Worm (Caenorhabditis elegans) whole organism, L4 larva: Measurements from ENCODE around the gene rbm-22.

Source experiments
- F44E2.7 ChIP-seq: fragments of 200-800 bp; sonication (Bioruptor generic); IDR thresholded peaks from 2 replicates; pipeline ENCODE4 v2.1.2; 2022; ENCODE audit warnings: missing genetic modification characterization, missing compliant biosample characterization
- Y75B8A.6 ChIP-seq: fragments of 200-800 bp; sonication (Bioruptor generic); IDR thresholded peaks from 2 replicates; pipeline ENCODE4 v1.3.6; 2022; ENCODE audit warnings: missing genetic modification reagents, missing genetic modification characterization, missing compliant biosample characterization
- ZK337.2 ChIP-seq: fragments of 200-800 bp; sonication (Bioruptor generic); IDR thresholded peaks from 2 replicates; pipeline ENCODE4 v1.3.6; 2022; ENCODE audit warnings: missing genetic modification reagents, missing genetic modification characterization, missing compliant biosample characterization
- aha-1 ChIP-seq: fragments of 150-350 bp; peaks from one replicate; lab custom pipeline; 2014; ENCODE audit warnings: missing biosample characterization, missing genetic modification characterization
- aly-2 ChIP-seq: sonication (generic microtip); optimal IDR thresholded peaks from 2 replicates; lab custom pipeline; 2018; ENCODE audit warnings: missing biosample characterization, missing genetic modification characterization
- ama-1 ChIP-seq: fragments of 150-350 bp; optimal IDR thresholded peaks from 2 replicates; lab custom pipeline; 2014; ENCODE audit warnings: inconsistent platforms, mixed read lengths
- attf-4 ChIP-seq: sonication (generic microtip); optimal IDR thresholded peaks from 3 replicates; lab custom pipeline; 2017; ENCODE audit warnings: missing biosample characterization, missing genetic modification characterization
- ceh-28 ChIP-seq: fragments of 150-350 bp; optimal IDR thresholded peaks from 2 replicates; lab custom pipeline; 2014; ENCODE audit warnings: missing biosample characterization, missing genetic modification reagents, missing genetic modification characterization
- ces-1 ChIP-seq: fragments of 150-350 bp; sonication (generic microtip); optimal IDR thresholded peaks from 4 replicates; lab custom pipeline; 2014; ENCODE audit warnings: missing biosample characterization, missing genetic modification reagents, missing genetic modification characterization
- cey-2 ChIP-seq: sonication (generic microtip); optimal IDR thresholded peaks from 3 replicates; lab custom pipeline; 2017; ENCODE audit warnings: missing genetic modification characterization, mild to moderate bottlenecking, missing compliant biosample characterization, antibody characterized with exemption, borderline replicate concordance; ENCODE audit not compliant: insufficient read depth
- daf-16 ChIP-seq, 3 experiments: sonication (generic microtip); optimal IDR thresholded peaks; 2 replicates each; lab custom pipeline; 2016 to 2017; ENCODE audit warnings: missing genetic modification characterization in 3 of 3, missing genetic modification reagents in 3 of 3, mild to moderate bottlenecking in 2 of 3, missing compliant biosample characterization in 2 of 3, missing biosample characterization in 1 of 3, moderate library complexity in 1 of 3
- dve-1 ChIP-seq: sonication (generic microtip); optimal IDR thresholded peaks from 2 replicates; lab custom pipeline; 2017; ENCODE audit warnings: antibody characterized with exemption, mild to moderate bottlenecking, missing genetic modification characterization, missing compliant biosample characterization; ENCODE audit not compliant: insufficient read depth
- egl-27 ChIP-seq: sonication (generic microtip); optimal IDR thresholded peaks from 3 replicates; lab custom pipeline; 2017; ENCODE audit warnings: missing biosample characterization, missing genetic modification reagents, missing genetic modification characterization
- gei-8 ChIP-seq: fragments of 200-800 bp; sonication (Bioruptor generic); optimal IDR thresholded peaks from 2 replicates; lab custom pipeline; 2018; ENCODE audit warnings: mild to moderate bottlenecking, missing genetic modification characterization, missing compliant biosample characterization
- hlh-11 ChIP-seq: fragments of 200-800 bp; sonication (Bioruptor generic); optimal IDR thresholded peaks from 2 replicates; lab custom pipeline; 2018; ENCODE audit warnings: mild to moderate bottlenecking, missing genetic modification characterization, missing compliant biosample characterization
- hlh-30 ChIP-seq: sonication (generic microtip); optimal IDR thresholded peaks from 2 replicates; lab custom pipeline; 2017; ENCODE audit warnings: antibody characterized with exemption, mild to moderate bottlenecking, missing genetic modification characterization, missing compliant biosample characterization; ENCODE audit not compliant: insufficient read depth
- jun-1 ChIP-seq: fragments of 150-350 bp; optimal IDR thresholded peaks from 2 replicates; lab custom pipeline; 2014; ENCODE audit warnings: missing biosample characterization, missing genetic modification reagents, missing genetic modification characterization
- lin-13 ChIP-seq: fragments of 150-350 bp; optimal IDR thresholded peaks from 2 replicates; lab custom pipeline; 2014; ENCODE audit warnings: missing biosample characterization, missing genetic modification reagents, missing genetic modification characterization
- lir-3 ChIP-seq: sonication (generic microtip); optimal IDR thresholded peaks from 2 replicates; lab custom pipeline; 2016; ENCODE audit warnings: mild to moderate bottlenecking, missing genetic modification characterization, missing compliant biosample characterization
- lsy-2 ChIP-seq, 2 experiments: fragments of 150-350 bp in 1 of 2; sonication (generic microtip) in 1 of 2; optimal IDR thresholded peaks; 2 replicates each; lab custom pipeline; 2014 to 2017; ENCODE audit warnings: missing biosample characterization in 2 of 2, missing genetic modification characterization in 2 of 2
- mdl-1 ChIP-seq, 2 experiments: fragments of 150-350 bp in 1 of 2; sonication (generic microtip) in 1 of 2; optimal IDR thresholded peaks; 2 replicates each; lab custom pipeline; 2014 to 2017; ENCODE audit warnings: missing biosample characterization in 2 of 2, missing genetic modification characterization in 2 of 2
- mdt-29 ChIP-seq: fragments of 200-800 bp; sonication (Bioruptor generic); IDR thresholded peaks from 2 replicates; pipeline ENCODE4 v1.3.6; 2022; ENCODE audit warnings: missing genetic modification reagents, missing genetic modification characterization, missing compliant biosample characterization
- mep-1 ChIP-seq: fragments of 150-350 bp; sonication (generic microtip); optimal IDR thresholded peaks from 3 replicates; lab custom pipeline; 2014; ENCODE audit warnings: missing biosample characterization, missing genetic modification characterization
- mes-2 ChIP-seq: sonication (generic microtip); optimal IDR thresholded peaks from 2 replicates; lab custom pipeline; 2016; ENCODE audit warnings: missing genotype, mild to moderate bottlenecking, missing genetic modification characterization, missing compliant biosample characterization; ENCODE audit not compliant: poor library complexity, severe bottlenecking
- nhr-102 ChIP-seq: sonication (generic microtip); optimal IDR thresholded peaks from 2 replicates; lab custom pipeline; 2016; ENCODE audit warnings: mild to moderate bottlenecking, missing genetic modification characterization, moderate library complexity, missing compliant biosample characterization
- nhr-11 ChIP-seq: fragments of 150-350 bp; optimal IDR thresholded peaks from 2 replicates; lab custom pipeline; 2014; ENCODE audit warnings: missing biosample characterization, missing genetic modification characterization
- nhr-28 ChIP-seq: fragments of 150-350 bp; optimal IDR thresholded peaks from 2 replicates; lab custom pipeline; 2014; ENCODE audit warnings: missing biosample characterization, missing genetic modification characterization
- nhr-48 ChIP-seq: sonication (generic microtip); optimal IDR thresholded peaks from 2 replicates; lab custom pipeline; 2016; ENCODE audit warnings: mild to moderate bottlenecking, missing genetic modification characterization, missing compliant biosample characterization
- nhr-6 ChIP-seq: fragments of 150-350 bp; optimal IDR thresholded peaks from 2 replicates; lab custom pipeline; 2014; ENCODE audit warnings: missing biosample characterization, missing genetic modification characterization
- nhr-76 ChIP-seq: fragments of 150-350 bp; optimal IDR thresholded peaks from 2 replicates; lab custom pipeline; 2014; ENCODE audit warnings: missing biosample characterization, missing genetic modification characterization
- pha-4 ChIP-seq, 2 experiments: fragments of 150-350 bp in 1 of 2; fragments of 200-800 bp in 1 of 2; sonication (Bioruptor generic) in 1 of 2; IDR thresholded peaks in 1 of 2; optimal IDR thresholded peaks in 1 of 2; 2 replicates each; pipeline versions ENCODE4 v1.3.6 to Lab custom; 2014 to 2022; ENCODE audit warnings: missing genetic modification characterization in 2 of 2, missing genetic modification reagents in 2 of 2, missing biosample characterization in 1 of 2, missing compliant biosample characterization in 1 of 2
- saeg-2 ChIP-seq: fragments of 200-800 bp; sonication (Bioruptor generic); IDR thresholded peaks from 2 replicates; pipeline ENCODE4 v1.3.6; 2022; ENCODE audit warnings: missing genetic modification reagents, missing genetic modification characterization, missing compliant biosample characterization
- skn-1 ChIP-seq: fragments of 150-350 bp; optimal IDR thresholded peaks from 2 replicates; lab custom pipeline; 2014; ENCODE audit warnings: missing biosample characterization, missing genetic modification characterization
- snpc-1.2 ChIP-seq: fragments of 200-800 bp; sonication (Bioruptor generic); IDR thresholded peaks from 2 replicates; pipeline ENCODE4 v1.3.6; 2022; ENCODE audit warnings: missing genetic modification reagents, missing genetic modification characterization, missing compliant biosample characterization
- snpc-4 ChIP-seq: fragments of 150-350 bp; optimal IDR thresholded peaks from 2 replicates; lab custom pipeline; 2014; ENCODE audit warnings: missing biosample characterization, missing genetic modification characterization
- unc-39 ChIP-seq: sonication (generic microtip); optimal IDR thresholded peaks from 2 replicates; lab custom pipeline; 2017; ENCODE audit warnings: missing biosample characterization, missing genetic modification characterization
- unc-62 ChIP-seq, 3 experiments: fragments of 150-350 bp in 1 of 3; sonication (generic microtip); optimal IDR thresholded peaks in 2 of 3; peaks in 1 of 3; 1 replicate in 1 of 3; 2 replicates in 2 of 3; lab custom pipeline; 2014 to 2017; ENCODE audit warnings: missing biosample characterization in 3 of 3, missing genetic modification characterization in 3 of 3, missing genetic modification reagents in 3 of 3, missing genotype in 1 of 3
- vab-7 ChIP-seq: fragments of 200-800 bp; sonication (Bioruptor generic); IDR thresholded peaks from 2 replicates; pipeline ENCODE4 v1.3.6; 2022; ENCODE audit warnings: missing genetic modification reagents, missing genetic modification characterization, missing compliant biosample characterization
- zfp-3 ChIP-seq: fragments of 200-800 bp; sonication (Bioruptor generic); conservative IDR thresholded peaks from 2 replicates; pipeline ENCODE4 v1.3.6; 2022; ENCODE audit warnings: missing genetic modification reagents, missing genetic modification characterization, missing compliant biosample characterization
- zip-11 ChIP-seq: fragments of 200-800 bp; sonication (Bioruptor generic); IDR thresholded peaks from 2 replicates; pipeline ENCODE4 v1.3.6; 2022; ENCODE audit warnings: missing genetic modification characterization, missing compliant biosample characterization

Gene rbm-22

DNA sequence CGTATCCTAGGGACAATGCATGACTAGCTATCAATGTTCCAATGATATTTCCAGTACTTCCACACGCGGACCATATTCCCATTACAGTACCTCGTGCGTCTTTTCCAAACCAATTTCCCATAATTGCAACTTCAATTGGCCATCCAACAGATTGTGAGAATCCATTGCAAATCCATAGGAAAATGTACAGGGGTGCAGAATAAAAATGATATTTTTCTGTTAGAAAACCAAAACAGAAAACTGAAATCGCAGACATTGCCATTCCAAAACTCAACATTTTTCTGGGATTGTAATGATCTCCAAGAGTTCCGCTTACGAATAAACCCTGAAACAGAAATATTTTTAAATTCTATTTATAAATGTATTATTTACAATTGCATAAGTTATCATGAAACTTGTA, 10.1 kb upstream of the rbm-22 start:
- TF ChIP-seq unc-62 (GFP tag; optimal IDR thresholded peaks at IDR 0.05 in 1 of 2; lab: Kevin White, UChicago) (peak in 1 of 2 experiments; percentile 50), unc-62 (tag; optimal IDR thresholded peaks at IDR 0.05; lab: Kevin White, UChicago) (no peak), lin-13 (GFP tag; lab: Kevin White, UChicago) (no peak)

DNA sequence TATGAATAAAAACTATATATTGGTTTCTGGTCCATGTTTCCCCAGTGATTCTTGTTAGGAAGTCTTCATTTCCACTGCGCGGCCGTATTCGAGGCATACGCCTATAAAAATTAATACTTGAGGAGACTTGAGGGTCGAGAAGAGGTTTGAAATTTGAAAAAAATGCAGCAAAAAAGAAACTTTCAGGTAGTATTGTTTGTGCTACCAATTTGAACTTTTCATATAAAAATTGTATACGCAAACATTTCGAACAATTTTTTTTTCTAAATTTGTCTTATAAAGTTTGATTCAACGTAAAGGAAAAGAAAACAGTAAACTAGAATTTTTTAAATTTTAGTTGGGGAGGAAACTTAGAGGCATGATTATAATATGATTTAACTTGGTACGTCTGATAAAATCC, 9.4 kb upstream of the rbm-22 start, which contains the start of gene T11G6.4:
Gene T11G6.4 (minus strand): TSS at position 101 of the 400 bp plus-strand sequence.
- TF ChIP-seq zfp-3 (GFP tag; lab: Robert Waterston, UW): no peak
- no peak for TF ChIP-seq egl-27 (tag; lab: Kevin White, UChicago)
- TF ChIP-seq aha-1: peak; percentile 70
- no peak for TF ChIP-seq attf-4 (tag; lab: Kevin White, UChicago)

DNA sequence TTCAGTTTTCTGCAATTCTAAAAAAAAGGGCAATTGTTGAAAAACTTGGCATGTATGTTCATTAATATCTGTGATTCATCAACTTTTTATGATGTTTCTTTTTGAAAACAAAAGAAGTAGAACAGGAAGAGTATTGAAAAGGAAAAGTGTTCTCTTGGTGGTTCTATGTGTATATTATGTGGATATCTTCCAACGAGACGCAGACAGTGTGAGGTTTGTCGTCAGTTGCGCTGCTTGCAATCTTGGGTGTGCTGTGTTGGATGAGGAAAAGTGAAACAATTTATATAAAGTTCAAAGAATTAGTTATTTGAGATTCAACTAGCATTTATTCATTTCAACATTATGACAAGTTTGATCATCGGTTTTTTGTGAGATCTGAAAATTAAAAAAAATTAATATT, 8.8 kb upstream of the rbm-22 start:
- TF ChIP-seq snpc-1.2 (GFP tag; lab: Robert Waterston, UW) (no peak), ZK337.2 (no peak), Y75B8A.6 (GFP tag; lab: Robert Waterston, UW) (no peak), pha-4 (GFP tag; IDR thresholded peaks at IDR 0.05; lab: Robert Waterston, UW) (no peak), pha-4 (tag; optimal IDR thresholded peaks at IDR 0.05; lab: Kevin White, UChicago) (peak; percentile 19), lir-3 (tag; lab: Kevin White, UChicago) (no peak), daf-16 (GFP tag; optimal IDR thresholded peaks at IDR 0.05; lab: Kevin White, UChicago) (no peak), daf-16 (tag; optimal IDR thresholded peaks at IDR 0.05; lab: Kevin White, UChicago) (peak; percentile 35), nhr-28 (tag; lab: Kevin White, UChicago) (peak; percentile 44), mdl-1 (tag; optimal IDR thresholded peaks at IDR 0.05; lab: Kevin White, UChicago) (peak in 1 of 2 experiments; percentile 45), hlh-11 (peak; percentile 12), gei-8 (GFP tag; lab: Kevin White, UChicago) (no peak), mep-1 (tag; lab: Kevin White, UChicago) (peak; percentile 42), snpc-4 (tag; lab: Kevin White, UChicago) (no peak), dve-1 (tag; lab: Kevin White, UChicago) (peak; percentile 42), aly-2 (no peak), vab-7 (GFP tag; lab: Robert Waterston, UW) (no peak), hlh-30 (tag; lab: Kevin White, UChicago) (peak; percentile 4), ama-1 (lab: Kevin White, UChicago) (no peak), lsy-2 (tag; optimal IDR thresholded peaks at IDR 0.05; lab: Kevin White, UChicago) (peak in 1 of 2 experiments; percentile 57), attf-4 (tag; lab: Kevin White, UChicago) (no peak), skn-1 (tag; lab: Kevin White, UChicago) (no peak), saeg-2 (GFP tag; lab: Robert Waterston, UW) (no peak), nhr-6 (tag; lab: Kevin White, UChicago) (peak; percentile 26), mes-2 (tag; lab: Kevin White, UChicago) (peak; percentile 3), nhr-48 (tag; lab: Kevin White, UChicago) (no peak), mdt-29 (GFP tag; lab: Robert Waterston, UW) (no peak), ces-1 (GFP tag; lab: Kevin White, UChicago) (no peak), nhr-11 (no peak)

ce11 chrIV:10854042-10854441, 7.2 kb upstream of the rbm-22 start:
- TF ChIP-seq aha-1 (peak; percentile 53), lsy-2 (tag; optimal IDR thresholded peaks at IDR 0.05; lab: Kevin White, UChicago) (no peak)

DNA sequence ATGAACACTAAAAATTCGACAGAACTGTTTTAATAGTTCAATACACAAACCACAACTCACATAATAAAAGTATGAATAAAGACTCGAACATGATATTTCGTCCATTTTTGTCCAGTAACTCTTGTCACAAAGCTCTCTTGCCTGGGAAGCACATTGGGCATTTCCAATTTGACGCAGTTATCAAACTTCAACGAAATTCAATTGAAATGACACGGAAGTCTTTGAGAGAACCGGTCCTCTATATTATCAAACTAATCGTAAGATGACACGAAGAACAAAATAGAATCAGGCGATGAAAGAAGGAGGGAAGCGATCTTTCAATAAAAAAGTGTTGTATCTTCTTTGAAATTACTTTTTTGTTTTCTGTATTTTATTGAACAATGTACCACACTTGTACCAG, 6.2 kb upstream of the rbm-22 start, which contains the start of gene T11G6.3:
Gene T11G6.3 (minus strand): TSS at position 189 of the 400 bp plus-strand sequence.
- TF ChIP-seq unc-39 (tag; lab: Kevin White, UChicago): no peak
- no peak for TF ChIP-seq lir-3 (tag; lab: Kevin White, UChicago)
- no peak for TF ChIP-seq hlh-30 (tag; lab: Kevin White, UChicago)
- TF ChIP-seq cey-2 (tag; lab: Kevin White, UChicago): peak; percentile 4
- no peak for TF ChIP-seq nhr-102 (tag; lab: Kevin White, UChicago)
- TF ChIP-seq hlh-11: peak; percentile 6
- no peak for TF ChIP-seq jun-1 (tag; lab: Kevin White, UChicago)
- peak; percentile 91 for TF ChIP-seq aha-1
- TF ChIP-seq zip-11 (GFP tag; lab: Robert Waterston, UW): no peak
- TF ChIP-seq nhr-76 (tag; lab: Kevin White, UChicago): peak; percentile 13
- no peak for TF ChIP-seq F44E2.7 (GFP tag; lab: Robert Waterston, UW)
- peak; percentile 28 for TF ChIP-seq nhr-28 (tag; lab: Kevin White, UChicago)
- no peak for TF ChIP-seq ceh-28
- TF ChIP-seq, all 104 proteins: peak for 5
